Worm (Caenorhabditis elegans) whole organism, late embryonic: ENCODE data around the gene M199.8.

Experiments used
- C38D4.7 ChIP-seq: fragments of 200-800 bp; sonication (Bioruptor generic); optimal IDR thresholded peaks from 2 replicates; lab custom pipeline; 2018; ENCODE audit warnings: mild to moderate bottlenecking, missing genetic modification characterization, moderate library complexity, missing compliant biosample characterization
- F13H6.1 ChIP-seq: sonication (generic microtip); optimal IDR thresholded peaks from 2 replicates; lab custom pipeline; 2016; ENCODE audit warnings: missing genetic modification characterization, missing compliant biosample characterization
- K02D7.2 ChIP-seq: sonication (generic microtip); optimal IDR thresholded peaks from 2 replicates; lab custom pipeline; 2017; ENCODE audit warnings: mild to moderate bottlenecking, missing genetic modification characterization, missing compliant biosample characterization
- T23F11.4 ChIP-seq: fragments of 200-800 bp; sonication (Bioruptor generic); optimal IDR thresholded peaks from 2 replicates; lab custom pipeline; 2018; ENCODE audit warnings: mild to moderate bottlenecking, missing genetic modification characterization, missing compliant biosample characterization
- Y22D7AL.16 ChIP-seq: sonication (generic microtip); optimal IDR thresholded peaks from 2 replicates; lab custom pipeline; 2016; ENCODE audit warnings: missing genetic modification characterization, missing compliant biosample characterization
- ahr-1 ChIP-seq: sonication (generic microtip); optimal IDR thresholded peaks from 2 replicates; lab custom pipeline; 2016; ENCODE audit warnings: missing genetic modification characterization, missing compliant biosample characterization
- ama-1 ChIP-seq: fragments of 150-350 bp; optimal IDR thresholded peaks from 2 replicates; lab custom pipeline; 2014
- ceh-24 ChIP-seq: sonication (generic microtip); optimal IDR thresholded peaks from 2 replicates; lab custom pipeline; 2016; ENCODE audit warnings: mild to moderate bottlenecking, missing genetic modification characterization, missing compliant biosample characterization
- ceh-31 ChIP-seq: sonication (generic microtip); optimal IDR thresholded peaks from 2 replicates; lab custom pipeline; 2016; ENCODE audit warnings: missing genetic modification characterization, missing compliant biosample characterization
- ceh-45 ChIP-seq: fragments of 200-800 bp; sonication (Bioruptor generic); IDR thresholded peaks from 2 replicates; pipeline ENCODE4 v1.3.6; 2022; ENCODE audit warnings: missing genetic modification reagents, missing genetic modification characterization, missing compliant biosample characterization
- ceh-48 ChIP-seq: sonication (generic microtip); optimal IDR thresholded peaks from 2 replicates; lab custom pipeline; 2016; ENCODE audit warnings: missing genetic modification characterization, inconsistent platforms, missing compliant biosample characterization
- ceh-9 ChIP-seq: sonication (generic microtip); optimal IDR thresholded peaks from 2 replicates; lab custom pipeline; 2016; ENCODE audit warnings: mild to moderate bottlenecking, missing genetic modification characterization, inconsistent platforms, missing compliant biosample characterization
- che-1 ChIP-seq: sonication (generic microtip); optimal IDR thresholded peaks from 2 replicates; lab custom pipeline; 2016; ENCODE audit warnings: mild to moderate bottlenecking, missing genetic modification characterization, missing compliant biosample characterization
- elt-2 ChIP-seq: sonication (generic microtip); optimal IDR thresholded peaks from 2 replicates; lab custom pipeline; 2016; ENCODE audit warnings: missing genetic modification reagents, missing genetic modification characterization, missing compliant biosample characterization
- elt-4 ChIP-seq: sonication (generic microtip); optimal IDR thresholded peaks from 2 replicates; lab custom pipeline; 2016; ENCODE audit warnings: missing genetic modification characterization, missing compliant biosample characterization
- fax-1 ChIP-seq: sonication (generic microtip); optimal IDR thresholded peaks from 2 replicates; lab custom pipeline; 2016; ENCODE audit warnings: missing genotype, missing genetic modification characterization, missing compliant biosample characterization
- fkh-10 ChIP-seq: fragments of 150-350 bp; optimal IDR thresholded peaks from 2 replicates; lab custom pipeline; 2014; ENCODE audit warnings: missing biosample characterization, missing genetic modification reagents, missing genetic modification characterization
- fkh-6 ChIP-seq: sonication (generic microtip); optimal IDR thresholded peaks from 2 replicates; lab custom pipeline; 2016; ENCODE audit warnings: missing genetic modification characterization, missing compliant biosample characterization
- gmeb-2 ChIP-seq: sonication (generic microtip); optimal IDR thresholded peaks from 2 replicates; lab custom pipeline; 2016; ENCODE audit warnings: missing genetic modification characterization, inconsistent platforms, missing compliant biosample characterization
- hlh-13 ChIP-seq: fragments of 200-800 bp; sonication (Bioruptor generic); optimal IDR thresholded peaks from 2 replicates; lab custom pipeline; 2018; ENCODE audit warnings: mild to moderate bottlenecking, missing genetic modification characterization, missing compliant biosample characterization
- hlh-15 ChIP-seq: sonication (generic microtip); optimal IDR thresholded peaks from 2 replicates; lab custom pipeline; 2016; ENCODE audit warnings: missing genetic modification characterization, missing compliant biosample characterization
- hlh-30 ChIP-seq: sonication (generic microtip); optimal IDR thresholded peaks from 2 replicates; lab custom pipeline; 2017; ENCODE audit warnings: antibody characterized with exemption, missing genetic modification characterization, missing compliant biosample characterization; ENCODE audit not compliant: insufficient read depth
- hlh-6 ChIP-seq: sonication (generic microtip); optimal IDR thresholded peaks from 2 replicates; lab custom pipeline; 2016; ENCODE audit warnings: missing genotype, missing genetic modification characterization, missing compliant biosample characterization
- hlh-8 ChIP-seq: sonication (generic microtip); optimal IDR thresholded peaks from 2 replicates; lab custom pipeline; 2016; ENCODE audit warnings: missing genotype, missing genetic modification characterization, missing compliant biosample characterization
- lin-11 ChIP-seq: fragments of 200-800 bp; sonication (Bioruptor generic); optimal IDR thresholded peaks from 2 replicates; lab custom pipeline; 2018; ENCODE audit warnings: mild to moderate bottlenecking, missing genetic modification characterization, missing compliant biosample characterization
- madf-2 ChIP-seq: sonication (generic microtip); optimal IDR thresholded peaks from 2 replicates; lab custom pipeline; 2017; ENCODE audit warnings: missing genetic modification characterization, missing compliant biosample characterization
- mec-3 ChIP-seq: sonication (generic microtip); optimal IDR thresholded peaks from 2 replicates; lab custom pipeline; 2016; ENCODE audit warnings: borderline replicate concordance, missing genetic modification characterization, missing compliant biosample characterization
- nfya-1 ChIP-seq: sonication (generic microtip); optimal IDR thresholded peaks from 2 replicates; lab custom pipeline; 2017; ENCODE audit warnings: missing genetic modification characterization, mild to moderate bottlenecking, missing compliant biosample characterization, antibody characterized with exemption, moderate library complexity
- nhr-11 ChIP-seq: fragments of 150-350 bp; optimal IDR thresholded peaks from 2 replicates; lab custom pipeline; 2014; ENCODE audit warnings: missing biosample characterization, missing genetic modification characterization
- nhr-232 ChIP-seq: sonication (generic microtip); optimal IDR thresholded peaks from 2 replicates; lab custom pipeline; 2016; ENCODE audit warnings: missing genetic modification characterization, missing compliant biosample characterization
- npax-4 ChIP-seq: sonication (generic microtip); optimal IDR thresholded peaks from 2 replicates; lab custom pipeline; 2016; ENCODE audit warnings: missing genetic modification characterization, missing compliant biosample characterization
- pha-2 ChIP-seq: sonication (generic microtip); optimal IDR thresholded peaks from 2 replicates; lab custom pipeline; 2017; ENCODE audit warnings: mild to moderate bottlenecking, missing genetic modification characterization, missing compliant biosample characterization
- pha-4 ChIP-seq: fragments of 150-350 bp; optimal IDR thresholded peaks from 2 replicates; lab custom pipeline; 2018; ENCODE audit warnings: missing biosample characterization, missing genetic modification reagents, missing genetic modification characterization
- pros-1 ChIP-seq: fragments of 150-350 bp; optimal IDR thresholded peaks from 2 replicates; lab custom pipeline; 2014; ENCODE audit warnings: missing biosample characterization, missing genetic modification reagents, missing genetic modification characterization
- syd-9 ChIP-seq: sonication (generic microtip); optimal IDR thresholded peaks from 2 replicates; lab custom pipeline; 2016; ENCODE audit warnings: mild to moderate bottlenecking, missing genetic modification characterization, moderate library complexity, missing compliant biosample characterization
- tbx-2 ChIP-seq: sonication (generic microtip); optimal IDR thresholded peaks from 2 replicates; lab custom pipeline; 2016; ENCODE audit warnings: missing genetic modification characterization, missing compliant biosample characterization
- unc-55 ChIP-seq: sonication (generic microtip); optimal IDR thresholded peaks from 2 replicates; lab custom pipeline; 2017; ENCODE audit warnings: missing biosample characterization, missing genetic modification reagents, missing genetic modification characterization
- unc-86 ChIP-seq: sonication (generic microtip); optimal IDR thresholded peaks from 2 replicates; lab custom pipeline; 2016; ENCODE audit warnings: missing genetic modification characterization, missing compliant biosample characterization

M199.8 gene

DNA sequence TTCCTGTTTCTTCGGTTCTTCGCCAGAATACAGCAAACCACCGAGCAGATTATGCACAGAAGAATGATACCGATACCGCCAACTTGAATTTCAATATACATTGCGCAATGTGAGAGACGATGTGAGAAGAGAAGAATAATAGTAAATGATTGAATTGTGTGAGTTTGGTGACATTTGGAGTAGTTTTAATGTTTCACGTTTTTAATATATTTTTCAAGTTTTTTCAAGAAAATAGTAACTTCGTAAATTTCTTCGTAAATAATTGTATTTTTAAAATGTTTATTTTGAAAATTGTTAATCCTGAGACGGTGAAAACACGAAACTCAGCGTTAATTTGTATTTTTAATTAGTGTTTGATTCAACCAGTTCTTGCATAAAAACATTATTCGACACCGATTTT, 20.7 kb downstream of the M199.8 start, which contains the start of gene M199.134:
Gene M199.134 (minus strand): TSS at position 101 of the 400 bp plus-strand sequence.
- TF ChIP-seq ceh-31 (tag; lab: Kevin White, UChicago) (no peak), unc-55 (GFP tag; lab: Kevin White, UChicago) (no peak), ceh-9 (tag; lab: Kevin White, UChicago) (no peak), hlh-6 (no peak), elt-2 (tag; lab: Kevin White, UChicago) (no peak), fkh-10 (no peak), ama-1 (lab: Kevin White, UChicago) (no peak), Y22D7AL.16 (tag; lab: Kevin White, UChicago) (no peak)

DNA sequence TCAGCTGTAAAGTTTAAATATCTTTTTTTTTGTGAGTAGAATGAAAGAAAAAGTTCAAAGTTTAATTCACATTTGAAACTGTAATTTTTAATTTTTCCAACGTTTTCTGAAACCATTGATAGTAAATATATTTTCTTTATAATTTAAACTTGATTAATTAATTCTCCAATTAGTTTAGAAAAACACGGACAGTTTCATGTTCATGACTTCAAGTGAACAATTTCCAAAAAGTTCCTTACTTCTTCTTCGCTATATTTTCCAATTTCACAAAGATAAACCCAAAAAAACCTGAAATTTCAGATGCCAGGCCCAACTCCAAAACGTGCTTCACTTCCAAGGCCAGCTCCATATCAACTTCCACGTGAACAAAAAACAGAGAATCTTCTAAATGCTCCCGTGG, 25.3 kb downstream of the M199.8 start, which contains the start of gene M199.2:
Gene M199.2 (plus strand): TSS at position 301 of the 400 bp plus-strand sequence.
- TF ChIP-seq che-1 (tag; lab: Kevin White, UChicago) = no peak
- no peak for TF ChIP-seq ceh-24 (tag; lab: Kevin White, UChicago)
- no peak for TF ChIP-seq gmeb-2 (tag; lab: Kevin White, UChicago)
- no peak for TF ChIP-seq tbx-2 (tag; lab: Kevin White, UChicago)

DNA sequence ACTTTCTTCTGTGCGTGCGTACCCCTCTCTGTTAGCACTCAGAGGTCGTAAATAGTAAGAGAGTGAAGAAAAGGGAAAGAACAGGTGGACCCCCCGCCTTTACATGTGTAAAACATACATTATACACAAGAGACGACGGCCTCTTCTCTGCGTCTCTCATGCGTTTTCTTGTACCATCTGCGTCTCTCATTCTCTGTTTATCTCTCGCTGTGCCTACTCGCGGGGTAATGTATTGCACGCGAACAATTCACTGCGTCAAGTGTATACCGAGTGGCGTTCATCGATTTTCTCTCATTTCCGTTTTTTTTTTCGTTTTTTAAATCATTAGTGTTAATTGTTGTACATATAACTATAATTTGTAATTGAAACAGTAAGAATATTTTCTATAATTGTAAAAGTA, 26.6 kb downstream of the M199.8 start:
- TF ChIP-seq lin-11 (tag; lab: Kevin White, UChicago) (no peak), ceh-31 (tag; lab: Kevin White, UChicago) (peak; percentile 40), nfya-1 (peak; percentile 10)

DNA sequence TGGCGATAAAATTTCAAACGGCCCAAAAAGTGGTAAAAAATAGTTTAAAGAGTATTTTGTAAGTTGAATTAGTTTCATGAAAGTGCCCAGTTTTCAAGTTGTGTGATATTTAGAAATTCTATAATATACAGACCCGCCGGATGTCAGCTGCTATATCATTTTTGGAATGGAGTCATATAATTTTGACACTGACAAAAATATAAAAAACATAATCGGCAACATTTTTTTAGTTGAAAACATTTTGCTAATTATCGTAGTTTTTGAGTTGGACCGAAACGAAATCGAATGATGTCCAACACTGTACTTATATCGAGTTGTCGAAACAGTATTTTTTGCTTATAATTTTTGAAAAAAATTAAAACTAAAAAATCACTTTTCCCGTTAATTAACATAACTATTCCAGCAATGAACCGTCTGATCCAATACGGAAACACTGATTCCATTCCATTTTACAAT, 30.5 kb downstream of the M199.8 start, which contains the start of gene srt-44:
Gene srt-44 (plus strand): TSS at position 406 of the 456 bp plus-strand sequence.
- no peak for TF ChIP-seq ceh-31 (tag; lab: Kevin White, UChicago)
- no peak for TF ChIP-seq ahr-1 (tag; lab: Kevin White, UChicago)
- no peak for TF ChIP-seq che-1 (tag; lab: Kevin White, UChicago)
- no peak for TF ChIP-seq elt-4 (tag; lab: Kevin White, UChicago)
- TF ChIP-seq madf-2 (tag; lab: Kevin White, UChicago) = no peak
- TF ChIP-seq syd-9 (tag; lab: Kevin White, UChicago) = no peak
- no peak for TF ChIP-seq hlh-6
- TF ChIP-seq mec-3 (tag; lab: Kevin White, UChicago) = no peak
- no peak for TF ChIP-seq fkh-6 (tag; lab: Kevin White, UChicago)
- no peak for TF ChIP-seq ceh-45 (GFP tag; lab: Robert Waterston, UW)
- no peak for TF ChIP-seq ceh-48 (tag; lab: Kevin White, UChicago)
- no peak for TF ChIP-seq nhr-11 (tag; lab: Kevin White, UChicago)
- no peak for TF ChIP-seq pha-2 (tag; lab: Kevin White, UChicago)
- TF ChIP-seq pha-4 (tag; lab: Kevin White, UChicago) = no peak
- TF ChIP-seq C38D4.7 (GFP tag; lab: Kevin White, UChicago) = no peak
- no peak for TF ChIP-seq nhr-232
- TF ChIP-seq T23F11.4 (GFP tag; lab: Kevin White, UChicago) = no peak
- TF ChIP-seq hlh-30 = no peak
- TF ChIP-seq npax-4 (tag; lab: Kevin White, UChicago) = no peak
- TF ChIP-seq F13H6.1 (tag; lab: Kevin White, UChicago) = no peak
- TF ChIP-seq, all 69 proteins: peak for 0

DNA sequence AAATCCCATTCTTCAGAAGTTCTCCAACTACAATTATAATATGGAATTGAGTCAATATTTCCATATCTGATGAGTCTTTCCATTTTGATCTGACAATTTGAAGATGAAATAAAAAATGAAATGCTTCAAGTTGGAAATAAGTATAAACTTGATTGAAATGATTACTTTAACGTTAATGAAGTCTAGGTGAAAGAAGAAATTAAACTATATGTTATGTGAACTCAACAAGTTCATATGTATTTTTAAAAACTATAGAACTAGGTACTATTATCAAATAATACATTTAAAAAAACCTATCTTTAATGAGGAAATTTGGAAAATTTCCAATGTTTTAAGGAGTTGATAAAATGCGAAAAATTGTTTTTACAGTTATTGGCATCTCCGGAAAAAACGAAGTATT, 35.5 kb downstream of the M199.8 start, which contains the start of gene srt-49:
Gene srt-49 (minus strand): TSS at position 101 of the 400 bp plus-strand sequence.
- TF ChIP-seq hlh-6 (no peak), ceh-45 (GFP tag; lab: Robert Waterston, UW) (no peak), fax-1 (tag; lab: Kevin White, UChicago) (no peak), pha-4 (tag; lab: Kevin White, UChicago) (no peak), hlh-13 (GFP tag; lab: Kevin White, UChicago) (no peak), elt-2 (tag; lab: Kevin White, UChicago) (no peak), hlh-8 (tag; lab: Kevin White, UChicago) (no peak), unc-86 (tag; lab: Kevin White, UChicago) (no peak), pros-1 (no peak), hlh-15 (tag; lab: Kevin White, UChicago) (no peak), K02D7.2 (tag; lab: Kevin White, UChicago) (no peak), T23F11.4 (GFP tag; lab: Kevin White, UChicago) (no peak), hlh-30 (no peak), tbx-2 (tag; lab: Kevin White, UChicago) (no peak)
- TF ChIP-seq, all 69 proteins: peak for 0
